Worm (Caenorhabditis elegans): ENCODE measurements around the gene snt-2.

DNA sequence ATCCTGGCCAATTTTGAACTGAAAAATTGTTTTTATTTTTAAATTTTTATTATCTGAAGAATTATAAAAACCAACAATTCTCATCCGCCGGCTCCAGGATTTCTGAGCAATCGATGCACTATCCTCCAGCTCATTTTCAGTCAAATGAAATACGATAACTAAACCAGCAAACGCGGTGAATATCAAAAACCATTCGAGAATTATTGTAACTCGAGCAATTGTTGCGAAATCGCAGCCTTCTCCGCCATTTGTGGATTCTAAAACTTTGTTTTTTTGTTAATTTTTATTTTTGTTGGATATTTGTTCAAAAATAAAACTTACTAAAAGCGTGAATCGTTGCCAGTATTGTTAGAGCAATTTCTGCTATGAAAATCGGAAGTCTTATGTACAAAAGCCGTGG, 11.0 kb downstream of the snt-2 start:
- TF ChIP-seq pha-4 (tag; optimal IDR thresholded peaks at IDR 0.05): no peak
- TF ChIP-seq F39B2.1 (GFP tag; IDR thresholded peaks at IDR 0.05): no peak
- no peak for TF ChIP-seq sdz-38 (tag; optimal IDR thresholded peaks at IDR 0.05)
- no peak for TF ChIP-seq sptf-2 (GFP tag; optimal IDR thresholded peaks at IDR 0.05)
- no peak for TF ChIP-seq efl-1 (GFP tag; optimal IDR thresholded peaks at IDR 0.05)
- no peak for TF ChIP-seq ama-1 (optimal IDR thresholded peaks at IDR 0.05)
- no peak for TF ChIP-seq ama-1 (GFP tag; optimal IDR thresholded peaks at IDR 0.05)
- no peak for TF ChIP-seq Y53F4B.3 (GFP tag; IDR thresholded peaks at IDR 0.05)
- no peak for TF ChIP-seq ceh-58 (GFP tag; IDR thresholded peaks at IDR 0.05)
- TF ChIP-seq zfh-2 (GFP tag; conservative IDR thresholded peaks at IDR 0.05): no peak
- TF ChIP-seq snpc-4 (GFP tag; optimal IDR thresholded peaks at IDR 0.05): no peak
- TF ChIP-seq snpc-4 (tag; optimal IDR thresholded peaks at IDR 0.05): no peak
- no peak for TF ChIP-seq F33H1.4 (GFP tag; IDR thresholded peaks at IDR 0.05)

All from whole organism, young adult.